Fruit fly (Drosophila melanogaster) whole organism, larva: ENCODE measurements around the gene CG33770.
"Not testable (repeated sequence)": the region's sequence is repeated elsewhere in the genome, so short reads cannot be mapped to it uniquely, and the experiment has no call there.

Experiments
- noc ChIP-seq: fragments of 200-800 bp; sonication (Bioruptor generic); optimal IDR thresholded peaks from 3 replicates; lab custom pipeline; 2019; ENCODE audit warnings: missing biosample characterization, mild to moderate bottlenecking, missing genetic modification characterization, moderate library complexity

The CG33770 gene

DNA sequence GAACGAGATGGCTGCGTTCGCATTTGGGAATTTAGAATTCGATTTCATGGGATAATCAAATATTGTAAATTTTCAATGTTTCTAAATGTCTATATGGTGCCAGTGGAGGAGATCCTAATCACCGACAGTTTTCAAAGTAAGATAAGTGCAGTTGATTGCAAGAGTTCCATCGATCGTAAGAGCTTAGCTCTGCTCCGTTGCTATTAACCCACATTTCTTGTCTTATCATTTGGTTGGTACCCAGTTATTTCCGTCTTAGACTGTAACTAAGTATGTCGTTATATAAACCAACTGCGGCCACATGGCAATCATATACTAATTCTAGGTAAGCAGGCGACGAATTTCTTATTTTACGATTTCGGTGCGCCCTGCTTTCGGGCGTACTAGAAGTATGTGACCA lies 21.7 kb downstream of the CG33770 start:
- TF ChIP-seq noc = no peak

DNA sequence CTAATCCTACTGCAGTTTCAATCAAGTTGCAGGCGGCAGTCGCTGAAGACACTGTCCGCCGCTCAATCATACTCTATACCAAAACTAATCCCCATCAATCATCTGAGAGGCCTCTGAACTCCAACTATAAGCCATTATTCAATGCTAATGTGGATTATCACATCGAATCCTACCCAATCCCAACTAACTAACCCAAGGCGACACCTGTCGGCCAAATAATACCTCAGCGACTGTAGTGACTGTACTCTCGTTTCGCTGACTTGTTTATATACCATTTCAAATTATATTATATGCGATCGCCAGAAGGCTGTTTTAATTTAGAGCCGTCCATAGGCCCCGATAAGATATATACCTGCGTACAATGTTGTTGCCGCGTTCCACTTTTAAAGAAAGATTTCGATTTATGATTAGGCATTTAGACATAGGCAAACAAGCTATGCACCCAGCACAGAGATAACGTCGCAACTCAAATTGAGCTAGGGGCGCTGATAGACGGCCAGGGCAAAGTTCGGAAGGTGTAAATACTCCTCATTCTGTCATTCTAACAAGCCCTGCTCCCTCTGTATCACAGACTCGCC lies 23.3 kb downstream of the CG33770 start:
- peak; percentile 25 for TF ChIP-seq noc

DNA sequence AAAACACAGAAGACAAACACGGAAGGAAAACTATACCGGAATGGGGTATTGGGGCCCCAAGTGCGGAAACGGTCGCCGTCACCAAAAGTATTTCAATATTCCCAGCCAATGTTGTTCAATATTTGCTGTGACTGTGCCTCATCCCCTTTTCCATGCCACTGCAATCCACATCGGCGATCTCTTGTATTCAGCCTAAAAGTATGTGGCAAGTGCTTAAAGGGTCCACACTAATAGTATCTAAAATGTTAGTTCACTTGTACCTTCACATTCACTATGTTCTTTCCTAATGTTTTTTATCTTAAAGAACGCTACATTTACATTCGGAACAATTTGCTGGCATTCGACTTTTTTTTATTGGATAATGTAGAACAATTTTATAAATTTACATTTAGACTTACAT lies 32.5 kb downstream of the CG33770 start:
- no peak for TF ChIP-seq noc

DNA sequence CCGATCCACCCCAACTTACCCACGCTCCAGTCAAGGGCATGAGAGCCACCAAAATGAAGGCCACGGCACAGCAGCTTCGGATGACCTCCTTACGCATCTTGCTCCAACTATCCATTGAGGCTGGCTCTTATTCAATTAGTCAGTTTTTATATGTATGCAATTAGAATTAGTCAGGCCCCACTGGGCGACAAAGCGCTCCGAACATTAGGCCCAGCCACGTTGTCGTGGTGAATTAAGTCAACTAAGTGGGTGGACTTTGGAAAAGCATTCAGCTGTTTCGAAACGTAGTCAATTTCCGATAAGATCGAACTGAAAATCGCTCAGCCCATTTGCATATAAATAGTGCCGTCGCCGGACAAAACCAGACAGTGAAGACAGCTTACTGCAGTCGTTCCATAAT lies 38.5 kb downstream of the CG33770 start, which contains the start of the genes CG14455 and CG14456:
CG14455 (minus strand) TSS at position 101 of the 400 bp plus-strand sequence.
CG14456 (plus strand) TSS at position 236 of the 400 bp plus-strand sequence.
- no peak for TF ChIP-seq noc

DNA sequence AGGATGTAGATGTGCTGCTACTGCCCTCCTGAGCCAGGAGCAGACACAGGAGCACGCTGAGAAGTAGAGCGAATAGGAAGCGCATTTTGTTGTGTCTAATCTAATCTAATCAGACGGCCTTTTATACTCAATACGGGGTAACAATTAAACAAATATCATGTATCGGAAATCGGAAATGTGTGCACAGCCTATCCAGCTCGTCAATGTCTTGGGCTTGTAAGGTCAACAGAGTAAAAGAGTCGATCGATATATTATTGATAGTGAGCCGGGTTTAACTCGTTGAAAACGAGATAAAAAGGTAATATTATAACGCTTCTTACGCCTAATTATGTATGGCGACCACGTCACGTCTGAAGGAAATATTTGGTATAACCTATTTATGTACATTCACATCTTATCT lies 44.0 kb downstream of the CG33770 start, which contains the start of gene CG14454:
CG14454 (minus strand) TSS at position 101 of the 400 bp plus-strand sequence.
- not testable (repeated sequence) for TF ChIP-seq noc

DNA sequence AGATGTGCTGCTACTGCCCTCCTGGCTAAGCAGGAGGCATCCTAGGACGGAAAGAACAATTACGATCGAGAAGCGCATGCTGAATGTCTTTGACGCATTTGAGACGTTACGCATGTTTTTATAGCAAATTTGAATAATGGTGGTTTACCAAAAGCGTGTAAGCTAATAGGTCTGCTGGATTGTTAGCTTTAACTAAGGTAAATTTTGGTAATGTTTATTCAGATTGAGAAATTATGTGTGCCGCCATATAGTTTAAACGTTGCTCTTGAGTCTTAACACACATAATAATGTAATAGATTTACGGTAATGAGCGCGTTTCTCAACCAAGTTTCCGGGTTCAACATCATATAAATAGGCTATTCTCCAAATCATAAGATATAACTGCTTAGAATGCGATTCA lies 45.2 kb downstream of the CG33770 start, which contains the start of the genes CG12546 and CG14453:
CG12546 (minus strand) TSS at position 101 of the 400 bp plus-strand sequence.
CG14453 (plus strand) TSS at position 372 of the 400 bp plus-strand sequence.
- TF ChIP-seq noc = no peak

DNA sequence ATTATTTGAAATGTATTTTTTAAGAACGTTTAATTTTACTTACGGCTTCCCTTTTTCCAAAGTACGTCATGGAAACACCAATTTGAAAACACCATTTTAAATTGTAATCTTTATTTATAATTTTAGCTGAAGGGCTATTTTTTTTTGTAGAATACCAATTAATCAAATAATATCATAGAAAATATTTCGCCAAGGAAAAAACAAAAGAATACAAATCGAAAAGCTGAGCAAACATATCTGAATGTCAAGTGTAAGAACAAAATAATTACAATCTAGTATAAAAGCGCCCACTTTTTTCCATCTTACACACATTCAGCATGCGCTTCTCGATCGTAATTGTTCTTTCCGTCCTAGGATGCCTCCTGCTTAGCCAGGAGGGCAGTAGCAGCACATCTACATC lies 47.2 kb downstream of the CG33770 start, which contains the start of gene CG14452:
CG14452 (plus strand) TSS at position 301 of the 400 bp plus-strand sequence.
- TF ChIP-seq noc = no peak

DNA sequence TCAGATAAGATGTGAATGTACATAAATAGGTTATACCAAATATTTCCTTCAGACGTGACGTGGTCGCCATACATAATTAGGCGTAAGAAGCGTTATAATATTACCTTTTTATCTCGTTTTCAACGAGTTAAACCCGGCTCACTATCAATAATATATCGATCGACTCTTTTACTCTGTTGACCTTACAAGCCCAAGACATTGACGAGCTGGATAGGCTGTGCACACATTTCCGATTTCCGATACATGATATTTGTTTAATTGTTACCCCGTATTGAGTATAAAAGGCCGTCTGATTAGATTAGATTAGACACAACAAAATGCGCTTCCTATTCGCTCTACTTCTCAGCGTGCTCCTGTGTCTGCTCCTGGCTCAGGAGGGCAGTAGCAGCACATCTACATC lies 48.5 kb downstream of the CG33770 start, which contains the start of gene CG32453:
CG32453 (plus strand) TSS at position 301 of the 400 bp plus-strand sequence.
- TF ChIP-seq noc = not testable (repeated sequence)
